Worm (Caenorhabditis elegans): ENCODE results near the gene lin-23.

The lin-23 gene

DNA sequence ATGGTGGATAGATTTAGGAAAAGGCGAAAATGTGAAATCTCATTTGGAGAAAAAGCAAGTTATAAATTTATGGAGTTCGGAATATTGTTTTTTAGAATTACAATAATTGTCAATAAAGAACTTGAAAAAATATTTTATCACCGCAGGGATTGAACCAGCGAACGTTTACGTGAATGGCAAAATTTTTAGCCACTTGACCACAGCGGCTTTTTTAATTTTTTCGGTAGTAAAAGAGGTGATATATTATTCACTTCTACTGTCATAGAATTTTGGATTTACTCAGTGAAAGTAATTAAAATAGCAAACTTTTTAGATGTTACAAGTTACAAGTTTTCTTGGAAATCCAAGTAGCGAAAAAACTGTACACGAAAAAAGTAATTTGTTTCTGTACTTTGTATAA is 12.9 kb upstream of the lin-23 start:
- no peak for TF ChIP-seq odd-2 (tag; optimal IDR thresholded peaks at IDR 0.05)
- no peak for TF ChIP-seq hlh-6 (tag; optimal IDR thresholded peaks at IDR 0.05)
- no peak for TF ChIP-seq nhr-11 (tag; optimal IDR thresholded peaks at IDR 0.05)
- TF ChIP-seq tbx-2 (tag; optimal IDR thresholded peaks at IDR 0.05) = no peak
- TF ChIP-seq T23F11.4 (GFP tag; optimal IDR thresholded peaks at IDR 0.05) = no peak
- no peak for TF ChIP-seq C38D4.7 (GFP tag; optimal IDR thresholded peaks at IDR 0.05)
- TF ChIP-seq C08G9.2 (tag; optimal IDR thresholded peaks at IDR 0.05) = no peak
- no peak for TF ChIP-seq eyg-1 (tag; optimal IDR thresholded peaks at IDR 0.05)
- TF ChIP-seq elt-2 (tag; optimal IDR thresholded peaks at IDR 0.05) = no peak
- TF ChIP-seq ceh-2 (tag; optimal IDR thresholded peaks at IDR 0.05) = no peak
- no peak for TF ChIP-seq fkh-6 (tag; optimal IDR thresholded peaks at IDR 0.05)
- no peak for TF ChIP-seq pha-4 (tag; optimal IDR thresholded peaks at IDR 0.05)
- no peak for TF ChIP-seq ama-1 (optimal IDR thresholded peaks at IDR 0.05)
- TF ChIP-seq pat-9 (tag; optimal IDR thresholded peaks at IDR 0.05) = no peak
- no peak for TF ChIP-seq elt-4 (tag; optimal IDR thresholded peaks at IDR 0.05)
- no peak for TF ChIP-seq dve-1 (tag; optimal IDR thresholded peaks at IDR 0.05)

DNA sequence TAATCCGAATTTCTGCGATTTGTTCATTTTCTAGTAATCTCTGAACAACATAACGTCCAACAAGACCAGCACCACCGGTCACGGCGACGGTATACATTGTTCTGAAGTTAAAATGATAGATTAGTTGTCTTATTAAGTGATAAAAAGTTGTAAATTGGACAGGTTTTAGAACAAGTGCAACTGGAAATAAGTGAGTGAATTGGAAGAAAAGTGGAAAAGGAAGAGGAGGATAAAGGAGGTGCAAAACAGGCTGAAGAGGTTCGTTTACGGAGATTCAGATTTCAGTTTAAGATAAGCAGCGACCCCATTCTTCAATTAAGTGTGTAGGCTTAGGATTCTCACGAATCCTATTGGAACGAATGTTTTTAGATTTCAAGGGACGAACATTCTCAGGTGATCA is 12.2 kb upstream of the lin-23 start, which contains the start of gene C32D5.12:
Gene C32D5.12 (minus strand): TSS at position 101 of the 400 bp plus-strand sequence.
- TF ChIP-seq dmd-4 (tag; optimal IDR thresholded peaks at IDR 0.05; ENCODE audit: borderline replicate concordance) (no peak), ceh-31 (tag; optimal IDR thresholded peaks at IDR 0.05) (no peak), rnt-1 (tag; optimal IDR thresholded peaks at IDR 0.05) (no peak), unc-86 (tag; optimal IDR thresholded peaks at IDR 0.05) (no peak), ceh-14 (tag; optimal IDR thresholded peaks at IDR 0.05) (no peak), ceh-24 (tag; optimal IDR thresholded peaks at IDR 0.05) (no peak), Y22D7AL.16 (tag; optimal IDR thresholded peaks at IDR 0.05) (no peak), che-1 (tag; optimal IDR thresholded peaks at IDR 0.05) (no peak), sox-2 (GFP tag; IDR thresholded peaks at IDR 0.05) (no peak), unc-42 (tag; optimal IDR thresholded peaks at IDR 0.05) (no peak), ceh-34 (tag; optimal IDR thresholded peaks at IDR 0.05) (no peak), K02D7.2 (tag; optimal IDR thresholded peaks at IDR 0.05) (no peak)

DNA sequence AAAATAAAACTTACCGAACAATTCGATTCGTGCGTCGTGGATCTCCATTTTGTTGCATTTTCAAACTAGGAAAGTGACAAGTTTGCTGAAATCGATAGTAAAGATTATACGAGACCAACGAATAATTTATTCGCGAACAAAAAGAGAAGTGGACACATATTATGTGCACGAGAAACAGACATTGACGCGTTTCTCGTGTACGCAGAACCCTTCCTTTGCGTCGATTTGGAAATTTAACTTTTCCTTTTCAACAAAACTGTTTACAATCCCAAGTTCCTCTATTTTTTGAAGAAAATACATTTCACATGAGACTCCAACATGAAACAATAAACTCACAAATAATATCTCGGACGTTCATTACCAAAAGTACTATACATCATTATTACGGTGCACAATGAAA is 10.3 kb upstream of the lin-23 start, which contains the start of gene K10B2.4:
Gene K10B2.4 (minus strand): TSS at position 138 of the 400 bp plus-strand sequence.
- TF ChIP-seq pha-4 (tag; optimal IDR thresholded peaks at IDR 0.05) (no peak), lin-11 (tag; optimal IDR thresholded peaks at IDR 0.05) (no peak), nfya-1 (tag; optimal IDR thresholded peaks at IDR 0.05) (peak; percentile 49), tbx-2 (tag; optimal IDR thresholded peaks at IDR 0.05) (peak; percentile 49), ceh-6 (GFP tag; optimal IDR thresholded peaks at IDR 0.05) (peak; percentile 29), ceh-31 (tag; optimal IDR thresholded peaks at IDR 0.05) (peak; percentile 30), ceh-24 (tag; optimal IDR thresholded peaks at IDR 0.05) (no peak), odd-2 (tag; optimal IDR thresholded peaks at IDR 0.05) (no peak), pax-1 (tag; optimal IDR thresholded peaks at IDR 0.05) (no peak), fkh-6 (tag; optimal IDR thresholded peaks at IDR 0.05) (no peak), npax-4 (tag; optimal IDR thresholded peaks at IDR 0.05) (no peak), ceh-34 (tag; optimal IDR thresholded peaks at IDR 0.05) (no peak), ama-1 (optimal IDR thresholded peaks at IDR 0.05) (no peak), lim-6 (tag; optimal IDR thresholded peaks at IDR 0.05) (no peak), elt-2 (tag; optimal IDR thresholded peaks at IDR 0.05) (no peak), ceh-18 (tag; optimal IDR thresholded peaks at IDR 0.05) (peak; percentile 32), ceh-14 (tag; optimal IDR thresholded peaks at IDR 0.05) (peak; percentile 29)

DNA sequence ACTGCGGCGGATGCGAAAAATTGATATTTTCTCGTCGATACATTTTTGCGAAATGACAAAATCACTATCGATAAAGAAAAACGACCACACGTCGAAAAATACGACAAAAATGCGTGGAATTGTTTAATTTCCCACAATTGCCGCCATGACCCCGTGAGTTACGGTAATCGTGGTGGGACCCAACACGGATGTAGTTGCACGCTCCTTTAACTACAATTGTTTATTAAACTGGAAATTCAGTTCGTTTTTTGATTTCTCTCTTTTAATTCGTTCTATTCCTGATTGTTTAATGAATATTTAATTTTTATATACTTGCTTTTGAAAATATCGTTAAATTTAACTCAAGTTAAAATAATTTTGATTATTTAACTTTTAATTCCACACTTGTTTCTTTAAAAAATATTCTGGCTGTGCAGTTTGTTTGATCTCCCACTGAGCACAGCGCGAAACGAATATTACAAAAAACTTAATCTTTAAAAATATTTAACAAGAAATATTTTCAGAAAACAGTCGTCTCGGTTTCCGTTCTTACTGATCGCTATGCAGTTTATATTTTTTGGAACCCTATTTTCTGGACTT is 5.8 kb upstream of the lin-23 start, which contains the start of the genes ani-2 and clec-88:
Gene ani-2 (minus strand): TSS at position 131 of the 579 bp plus-strand sequence.
Gene clec-88 (plus strand): TSS at position 486 of the 579 bp plus-strand sequence.
- no peak for TF ChIP-seq dmd-4 (tag; optimal IDR thresholded peaks at IDR 0.05; ENCODE audit: borderline replicate concordance)
- TF ChIP-seq che-1 (tag; optimal IDR thresholded peaks at IDR 0.05) = no peak
- no peak for TF ChIP-seq C38D4.7 (GFP tag; optimal IDR thresholded peaks at IDR 0.05)
- no peak for TF ChIP-seq ceh-6 (GFP tag; optimal IDR thresholded peaks at IDR 0.05)
- no peak for TF ChIP-seq zip-5 (tag; optimal IDR thresholded peaks at IDR 0.05)
- TF ChIP-seq hlh-13 (GFP tag; optimal IDR thresholded peaks at IDR 0.05) = no peak
- no peak for TF ChIP-seq dve-1 (tag; optimal IDR thresholded peaks at IDR 0.05)
- TF ChIP-seq fkh-6 (tag; optimal IDR thresholded peaks at IDR 0.05) = no peak
- no peak for TF ChIP-seq ceh-45 (GFP tag; IDR thresholded peaks at IDR 0.05)
- no peak for TF ChIP-seq eyg-1 (tag; optimal IDR thresholded peaks at IDR 0.05)
- no peak for TF ChIP-seq ceh-22 (tag; optimal IDR thresholded peaks at IDR 0.05)

Measured in whole organism, late embryonic.